Worm (Caenorhabditis elegans): ENCODE results near the gene nhr-280.
A peak's percentile ranks its signal among the peaks of the same experiment; 100 is the strongest.
"Not testable (repeated sequence)": the region's sequence is repeated elsewhere in the genome, so short reads cannot be mapped to it uniquely, and the experiment has no call there.

Gene nhr-280

DNA sequence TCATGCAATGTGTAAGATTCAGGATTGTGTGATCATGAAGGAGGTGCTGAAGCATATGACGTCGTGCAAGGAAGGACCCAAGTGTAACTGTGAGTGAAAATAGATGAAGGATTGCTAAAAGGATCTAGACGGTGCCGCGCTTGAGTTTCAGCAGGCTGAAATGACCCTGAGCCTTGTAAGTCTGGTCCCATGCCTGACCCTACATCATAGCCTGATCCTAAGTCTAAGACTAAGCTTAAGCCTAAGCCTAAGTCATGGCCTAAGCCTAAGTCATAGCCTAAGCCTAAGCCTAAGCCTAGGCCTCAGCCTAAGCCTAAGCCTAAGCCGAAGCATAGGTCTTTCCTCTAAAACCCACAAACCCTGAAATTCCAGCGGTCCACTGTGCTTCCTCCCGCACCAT lies 12.7 kb downstream of the nhr-280 start:
- TF ChIP-seq W03F9.2 (tag; optimal IDR thresholded peaks at IDR 0.05), result no peak
- TF ChIP-seq dao-5 (tag; optimal IDR thresholded peaks at IDR 0.05), result no peak
- no peak for TF ChIP-seq him-1 (tag; optimal IDR thresholded peaks at IDR 0.05)

DNA sequence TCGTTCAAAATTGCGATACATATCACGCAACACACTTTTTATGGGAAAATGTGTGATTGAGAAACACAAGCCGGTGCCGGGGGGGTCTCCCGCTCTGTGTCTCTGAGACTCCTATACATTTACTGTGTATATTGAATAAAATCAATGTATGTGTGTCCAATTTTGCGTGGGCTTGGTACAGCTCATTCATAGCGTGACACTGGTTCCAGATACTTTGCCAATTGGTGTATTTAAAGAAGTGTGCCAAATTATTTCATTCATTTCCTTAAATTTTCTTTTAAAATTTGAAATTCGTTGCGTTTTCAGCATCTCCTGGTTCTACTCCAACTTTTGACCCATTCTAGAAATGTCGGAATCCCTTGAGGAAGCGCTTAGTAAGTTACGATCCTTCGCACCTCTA lies 13.3 kb downstream of the nhr-280 start, which contains the start of gene C29F9.5:
C29F9.5 (plus strand) TSS at position 301 of the 400 bp plus-strand sequence.
- TF ChIP-seq dao-5 (tag; optimal IDR thresholded peaks at IDR 0.05), result no peak
- TF ChIP-seq him-1 (tag; optimal IDR thresholded peaks at IDR 0.05), result no peak
- TF ChIP-seq W03F9.2 (tag; optimal IDR thresholded peaks at IDR 0.05), result no peak

DNA sequence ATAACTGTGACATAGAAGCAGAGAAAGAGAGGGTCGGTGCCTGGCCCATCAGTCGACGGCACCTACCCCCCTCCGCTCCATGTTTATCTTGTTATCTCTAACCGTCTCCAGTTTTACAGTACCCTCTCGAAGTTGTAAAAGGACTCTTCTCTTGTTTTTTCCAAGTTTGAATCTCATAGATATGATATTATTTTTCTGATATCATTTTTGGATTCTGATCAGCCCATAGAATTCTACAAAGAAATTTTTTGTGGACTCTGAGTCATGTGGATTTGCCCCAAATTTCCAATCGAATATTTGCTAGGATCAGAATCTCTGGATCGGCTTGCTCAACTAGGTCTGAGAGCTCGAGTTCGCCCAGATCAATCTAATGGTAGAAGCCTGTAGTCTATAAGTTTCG lies 15.9 kb downstream of the nhr-280 start, which contains the start of gene C29F9.6:
C29F9.6 (plus strand) TSS at position 301 of the 400 bp plus-strand sequence.
- no peak for TF ChIP-seq dao-5 (tag; optimal IDR thresholded peaks at IDR 0.05)

DNA sequence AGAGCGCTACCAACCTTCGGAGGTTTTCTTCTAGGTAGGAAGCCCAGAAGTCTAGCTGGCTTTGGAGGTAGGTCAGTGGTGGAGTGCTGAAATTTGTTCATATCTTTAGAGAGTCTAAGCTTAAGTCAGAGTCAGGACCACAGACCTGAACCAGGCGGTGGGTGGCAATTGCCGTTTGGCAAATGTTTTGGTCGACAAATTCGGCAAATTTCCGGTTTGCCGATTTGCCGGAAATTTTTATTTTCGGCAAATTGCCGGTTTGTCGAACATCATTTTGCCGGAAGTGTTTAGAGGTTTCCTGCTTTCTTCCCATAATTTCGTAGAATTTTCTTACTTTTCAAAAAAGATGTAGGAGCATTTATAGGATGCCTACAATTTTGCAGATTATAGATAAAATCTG lies 31.7 kb downstream of the nhr-280 start, which contains the start of gene C29F9.9:
C29F9.9 (minus strand) TSS at position 101 of the 400 bp plus-strand sequence.
- not testable (repeated sequence) for TF ChIP-seq him-1, W03F9.2, dao-5 (tag; optimal IDR thresholded peaks at IDR 0.05)

DNA sequence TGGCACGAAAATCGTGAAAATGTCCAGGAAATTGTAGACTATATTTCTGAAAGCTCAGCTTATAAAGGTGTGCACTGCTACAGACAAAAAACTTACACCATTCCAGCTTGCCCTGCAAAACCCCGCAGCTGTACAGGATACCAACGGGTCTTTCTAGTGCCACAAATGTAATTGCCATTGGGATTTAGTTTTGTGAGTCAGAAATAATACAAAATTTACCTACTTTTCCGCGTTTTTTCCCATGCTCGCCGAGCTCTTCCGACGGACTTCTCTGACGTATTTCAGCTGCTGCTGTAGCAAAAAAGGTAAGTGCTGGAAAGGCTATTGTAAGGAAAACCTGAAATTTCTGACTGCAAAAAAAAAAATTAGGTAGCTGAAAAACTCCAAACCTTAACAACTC lies 33.5 kb downstream of the nhr-280 start, which contains the start of gene C29F9.8:
C29F9.8 (minus strand) TSS at position 101 of the 400 bp plus-strand sequence.
- TF ChIP-seq him-1, W03F9.2, dao-5 (tag; optimal IDR thresholded peaks at IDR 0.05): not testable (repeated sequence)

DNA sequence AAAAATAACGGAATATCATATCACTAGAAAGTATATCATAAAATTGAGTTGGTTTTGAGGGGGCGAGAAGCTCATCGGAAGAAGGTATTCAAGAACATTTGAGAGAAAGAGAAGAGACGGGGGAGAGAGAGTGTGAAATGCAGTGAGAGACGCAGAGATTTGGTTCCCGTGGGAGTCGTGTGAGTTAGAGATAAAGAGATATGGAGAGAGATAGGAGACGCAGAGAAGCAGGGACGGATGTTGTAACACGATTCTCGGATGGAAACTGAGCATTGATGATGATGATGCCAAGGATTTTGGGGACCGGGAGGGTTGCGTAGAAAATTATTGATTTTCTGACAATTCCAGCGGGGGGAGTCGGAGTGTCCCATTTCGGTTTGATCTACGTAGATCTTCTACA lies 34.4 kb downstream of the nhr-280 start:
- TF ChIP-seq W03F9.2 (tag; optimal IDR thresholded peaks at IDR 0.05) (no peak), dao-5 (tag; optimal IDR thresholded peaks at IDR 0.05) (no peak), him-1 (tag; optimal IDR thresholded peaks at IDR 0.05) (no peak)

DNA sequence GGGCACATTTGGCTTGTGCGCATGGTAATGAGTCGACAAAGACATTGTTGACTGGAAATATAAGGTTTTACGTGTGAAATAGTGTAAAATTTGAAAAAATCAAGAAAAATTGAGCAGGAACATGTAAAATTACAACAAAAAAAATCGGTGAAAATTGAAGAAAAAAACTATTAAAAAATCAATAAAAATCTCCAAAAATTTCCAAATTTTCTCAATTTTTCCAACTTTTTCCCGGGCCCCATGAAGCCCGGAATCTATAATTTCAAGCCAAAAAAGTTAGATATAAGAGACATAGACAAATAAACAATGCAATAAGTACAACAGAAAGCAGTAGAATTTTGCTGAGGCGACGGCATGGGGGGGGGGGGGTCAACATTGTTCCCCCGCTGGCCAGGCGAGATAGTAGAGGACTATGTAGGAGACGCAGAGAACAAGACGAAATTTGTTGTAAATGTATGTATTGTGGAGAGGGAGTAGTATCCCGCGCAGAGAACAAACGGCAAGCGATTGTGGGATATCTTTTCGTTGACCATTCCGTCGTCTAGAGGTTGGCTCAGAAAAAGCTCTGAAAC lies 35.7 kb downstream of the nhr-280 start, which contains the start of gene pat-4:
pat-4 (minus strand) TSS at position 51 of the 572 bp plus-strand sequence.
- TF ChIP-seq W03F9.2 (tag; optimal IDR thresholded peaks at IDR 0.05) (no peak), him-1 (tag; optimal IDR thresholded peaks at IDR 0.05) (no peak), dao-5 (tag; optimal IDR thresholded peaks at IDR 0.05) (no peak)

DNA sequence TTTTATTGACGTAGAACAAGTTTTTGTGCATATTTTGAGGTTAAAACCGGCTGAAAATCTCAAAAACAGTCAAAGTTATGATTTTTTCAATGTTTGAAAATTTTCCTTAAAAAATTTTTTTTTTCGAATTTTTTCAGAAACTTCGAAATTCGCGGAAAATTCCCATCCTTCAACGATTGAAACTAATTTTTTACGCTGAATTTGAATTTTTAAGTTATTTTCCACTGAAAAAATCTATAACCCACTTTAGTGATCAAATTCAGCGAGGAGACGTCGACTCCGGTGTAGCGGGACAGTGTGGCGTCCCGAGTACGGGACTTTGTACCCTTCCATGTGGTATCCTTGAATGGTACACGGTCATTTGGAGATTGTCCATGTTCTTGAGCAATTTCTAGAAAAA lies 38.3 kb downstream of the nhr-280 start:
- TF ChIP-seq him-1 (tag; optimal IDR thresholded peaks at IDR 0.05) (no peak), W03F9.2 (tag; optimal IDR thresholded peaks at IDR 0.05) (no peak), dao-5 (tag; optimal IDR thresholded peaks at IDR 0.05) (no peak)

DNA sequence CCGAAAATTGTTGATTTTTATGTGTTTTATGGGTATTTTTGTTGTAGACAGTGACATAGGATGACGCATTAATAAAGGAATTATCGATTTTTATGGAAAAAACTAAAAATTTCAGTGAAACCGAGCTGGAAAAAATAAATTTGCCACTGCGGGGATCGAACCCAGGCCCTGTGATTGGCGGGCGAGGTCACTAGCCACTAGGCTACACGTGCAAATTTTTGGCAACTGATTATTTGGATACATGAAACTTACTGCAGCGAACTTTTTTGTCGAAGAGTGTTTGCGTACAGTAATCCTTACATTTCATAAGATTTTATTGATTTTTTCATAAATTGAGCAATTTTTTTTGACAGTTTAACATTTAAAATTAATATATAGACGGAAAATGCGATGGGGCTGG lies 41.4 kb downstream of the nhr-280 start:
- peak; percentile 40 for TF ChIP-seq W03F9.2 (tag; optimal IDR thresholded peaks at IDR 0.05)
- TF ChIP-seq dao-5 (tag; optimal IDR thresholded peaks at IDR 0.05), result no peak
- TF ChIP-seq him-1 (tag; optimal IDR thresholded peaks at IDR 0.05), result no peak

DNA sequence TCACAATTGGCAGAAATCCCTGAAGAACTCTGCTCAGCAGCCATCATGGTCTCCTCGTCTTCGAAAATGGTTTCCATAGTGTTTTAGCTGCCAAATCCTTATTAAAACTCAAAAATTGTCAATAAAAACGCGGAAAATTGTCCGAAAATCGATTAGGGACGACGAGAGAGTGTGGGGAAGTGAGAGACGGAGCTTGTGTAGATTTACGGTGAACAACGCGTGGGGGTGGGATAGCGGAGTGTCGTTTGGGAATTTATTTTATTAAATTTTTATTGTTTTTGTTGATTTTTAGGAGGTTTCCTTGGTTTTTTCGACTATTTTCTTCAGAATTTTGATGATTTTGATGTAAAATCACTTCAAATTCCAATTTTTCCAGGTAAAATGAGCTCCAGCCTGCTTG lies 43.4 kb downstream of the nhr-280 start, which contains the start of the genes F54C4.4 and mrpl-40:
F54C4.4 (minus strand) TSS at position 199 of the 400 bp plus-strand sequence.
mrpl-40 (plus strand) TSS at position 377 of the 400 bp plus-strand sequence.
- TF ChIP-seq dao-5 (tag; optimal IDR thresholded peaks at IDR 0.05) (no peak), him-1 (tag; optimal IDR thresholded peaks at IDR 0.05) (no peak), W03F9.2 (tag; optimal IDR thresholded peaks at IDR 0.05) (no peak)

DNA sequence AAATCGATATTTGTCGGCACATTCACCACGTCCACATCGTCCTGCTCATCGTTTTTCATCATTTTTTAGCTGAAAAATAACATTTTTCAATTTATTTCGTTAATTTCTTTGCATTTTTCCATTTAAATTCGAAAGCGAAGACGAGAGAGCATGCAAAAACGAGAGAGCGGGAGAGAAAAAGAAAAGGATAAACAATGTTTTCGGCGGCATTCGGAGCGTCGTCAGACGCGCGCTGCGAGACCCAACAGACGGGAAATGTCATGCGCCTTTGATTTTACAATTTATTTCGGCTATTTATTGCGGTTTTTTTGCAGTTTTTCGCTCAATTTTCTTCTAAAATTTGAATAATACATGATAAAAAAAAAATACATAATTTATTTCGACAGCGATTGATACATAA lies 44.2 kb downstream of the nhr-280 start, which contains the start of gene attf-3:
attf-3 (minus strand) TSS at position 69 of the 400 bp plus-strand sequence.
- TF ChIP-seq him-1 (tag; optimal IDR thresholded peaks at IDR 0.05), result no peak
- peak; percentile 83 for TF ChIP-seq W03F9.2 (tag; optimal IDR thresholded peaks at IDR 0.05)
- TF ChIP-seq dao-5 (tag; optimal IDR thresholded peaks at IDR 0.05), result no peak

DNA sequence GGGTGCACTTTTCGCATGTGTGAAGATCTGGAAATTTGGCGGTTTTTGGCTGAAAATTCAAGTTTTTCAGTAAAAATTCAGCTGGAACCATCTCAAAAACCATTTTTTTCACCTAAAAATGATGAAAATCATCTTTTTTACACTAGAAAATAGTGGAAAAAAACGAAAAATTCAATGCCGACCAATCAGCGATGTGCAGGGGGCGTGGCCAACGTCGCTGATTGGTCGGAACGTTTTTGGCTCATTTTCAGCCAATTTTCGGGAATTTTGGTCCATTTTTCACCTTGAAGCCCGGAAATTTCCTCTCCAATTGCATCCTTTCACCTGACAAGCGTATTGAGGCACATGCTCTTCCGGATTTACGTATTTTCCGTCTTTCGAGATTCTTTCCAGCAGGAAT lies 46.2 kb downstream of the nhr-280 start:
- TF ChIP-seq dao-5 (tag; optimal IDR thresholded peaks at IDR 0.05) (no peak), W03F9.2 (tag; optimal IDR thresholded peaks at IDR 0.05) (no peak), him-1 (tag; optimal IDR thresholded peaks at IDR 0.05) (no peak)
